Worm (Caenorhabditis elegans): ENCODE data around the gene K08D10.11.

DNA sequence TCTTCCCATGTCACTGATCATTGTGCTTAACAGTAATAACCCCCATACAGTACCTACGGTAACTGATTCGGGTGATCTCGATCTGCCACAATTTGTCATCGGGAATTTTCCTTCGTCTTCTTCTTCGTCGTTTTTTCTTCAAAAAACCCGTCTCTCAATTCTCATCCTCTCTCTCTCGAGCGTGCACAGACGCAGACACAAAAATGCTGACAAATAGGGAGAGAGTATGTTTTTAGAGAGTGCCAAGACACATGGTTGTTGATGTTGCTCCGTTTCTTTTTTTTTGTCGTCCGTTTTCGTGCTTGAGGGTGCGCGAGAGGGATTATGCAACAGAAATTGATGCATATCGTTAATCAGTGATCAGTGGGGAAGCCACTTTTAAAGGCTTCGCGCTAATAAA lies 29.4 kb upstream of the K08D10.11 start:
- TF ChIP-seq ama-1 (optimal IDR thresholded peaks at IDR 0.05) = no peak
- peak; percentile 35 for TF ChIP-seq tbx-2 (tag; optimal IDR thresholded peaks at IDR 0.05)
- no peak for TF ChIP-seq hlh-30 (tag; optimal IDR thresholded peaks at IDR 0.05; ENCODE audit: insufficient read depth)
- TF ChIP-seq sox-4 (tag; optimal IDR thresholded peaks at IDR 0.05) = no peak
- no peak for TF ChIP-seq lin-11 (tag; optimal IDR thresholded peaks at IDR 0.05)

Data from whole organism, late embryonic.